Fruit fly (Drosophila melanogaster) whole organism, embryonic: ENCODE data around the gene Grl36a.

Experiments used
- Antp ChIP-seq: fragments of 200-800 bp; sonication (Bioruptor generic); optimal IDR thresholded peaks from 3 replicates; lab custom pipeline; 2016; ENCODE audit warnings: missing biosample characterization, missing genetic modification characterization
- B-H1 ChIP-seq: fragments of 200-800 bp; sonication (Bioruptor generic); IDR thresholded peaks from 3 replicates; pipeline ENCODE4 v1.3.6; 2022; ENCODE audit warnings: missing biosample characterization, missing genetic modification characterization
- BtbVII ChIP-seq: fragments of 200-800 bp; sonication (Bioruptor generic); optimal IDR thresholded peaks from 3 replicates; lab custom pipeline; 2017; ENCODE audit warnings: missing biosample characterization, mild to moderate bottlenecking, missing genetic modification characterization
- CG10431 ChIP-seq: fragments of 200-800 bp; sonication (Bioruptor generic); optimal IDR thresholded peaks from 3 replicates; lab custom pipeline; 2018; ENCODE audit warnings: missing biosample characterization, mild to moderate bottlenecking, missing genetic modification characterization
- CG11247 ChIP-seq: fragments of 200-800 bp; sonication (Bioruptor generic); IDR thresholded peaks from 2 replicates; pipeline ENCODE4 v1.3.6; 2022; ENCODE audit warnings: missing biosample characterization, missing genetic modification characterization
- CG1233 ChIP-seq: fragments of 200-800 bp; sonication (Bioruptor generic); optimal IDR thresholded peaks from 4 replicates; lab custom pipeline; 2018; ENCODE audit warnings: missing biosample characterization, mild to moderate bottlenecking, missing genetic modification characterization
- CG13624 ChIP-seq: fragments of 200-800 bp; sonication (Bioruptor generic); optimal IDR thresholded peaks from 2 replicates; lab custom pipeline; 2016; ENCODE audit warnings: missing biosample characterization, missing genetic modification characterization
- CG13894 ChIP-seq: fragments of 200-800 bp; sonication (Bioruptor generic); optimal IDR thresholded peaks from 3 replicates; lab custom pipeline; 2018; ENCODE audit warnings: missing biosample characterization, mild to moderate bottlenecking, missing genetic modification characterization, moderate library complexity
- CG15073 ChIP-seq: fragments of 200-800 bp; sonication (Bioruptor generic); optimal IDR thresholded peaks from 2 replicates; lab custom pipeline; 2016; ENCODE audit warnings: missing biosample characterization, missing genetic modification characterization
- CG1647 ChIP-seq: fragments of 200-800 bp; sonication (Bioruptor generic); optimal IDR thresholded peaks from 3 replicates; lab custom pipeline; 2016; ENCODE audit warnings: missing biosample characterization, missing genetic modification characterization
- CG16815 ChIP-seq: fragments of 200-800 bp; sonication (Bioruptor generic); optimal IDR thresholded peaks from 3 replicates; lab custom pipeline; 2017; ENCODE audit warnings: missing biosample characterization, mild to moderate bottlenecking, missing genetic modification characterization
- CG16863 ChIP-seq: fragments of 200-800 bp; sonication (Bioruptor generic); optimal IDR thresholded peaks from 3 replicates; lab custom pipeline; 2016; ENCODE audit warnings: missing biosample characterization, missing genetic modification characterization
- CG17328 ChIP-seq: fragments of 200-800 bp; sonication (Bioruptor generic); IDR thresholded peaks from 2 replicates; pipeline ENCODE4 v1.3.6; 2022; ENCODE audit warnings: missing biosample characterization, missing genetic modification characterization
- CG17829 ChIP-seq: fragments of 200-800 bp; optimal IDR thresholded peaks from 2 replicates; lab custom pipeline; 2019; ENCODE audit warnings: missing biosample characterization, mild to moderate bottlenecking, missing genetic modification characterization, moderate library complexity
- CG2129 ChIP-seq: fragments of 200-800 bp; sonication (Bioruptor generic); IDR thresholded peaks from 2 replicates; pipeline ENCODE4 v1.3.6; 2022; ENCODE audit warnings: missing biosample characterization, missing genetic modification characterization; ENCODE audit not compliant: partially characterized antibody
- CG30020 ChIP-seq: fragments of 200-800 bp; optimal IDR thresholded peaks from 2 replicates; lab custom pipeline; 2019; ENCODE audit warnings: missing biosample characterization, mild to moderate bottlenecking, missing genetic modification characterization, moderate library complexity
- CG32772 ChIP-seq: fragments of 200-800 bp; sonication (Bioruptor generic); IDR thresholded peaks from 2 replicates; pipeline ENCODE4 v1.3.6; 2022; ENCODE audit warnings: missing biosample characterization, missing genetic modification characterization
- CG34376 ChIP-seq: fragments of 200-800 bp; sonication (Bioruptor generic); optimal IDR thresholded peaks from 2 replicates; lab custom pipeline; 2018; ENCODE audit warnings: missing biosample characterization, mild to moderate bottlenecking, missing genetic modification characterization
- CG3726 ChIP-seq: fragments of 200-800 bp; sonication (Bioruptor generic); IDR thresholded peaks from 3 replicates; pipeline ENCODE4, ENCODE4 v1.3.6; 2022; ENCODE audit warnings: missing biosample characterization, missing genetic modification characterization
- CG3838 ChIP-seq: fragments of 200-800 bp; sonication (Bioruptor generic); optimal IDR thresholded peaks from 3 replicates; lab custom pipeline; 2016; ENCODE audit warnings: missing biosample characterization, missing genetic modification characterization
- CG6765 ChIP-seq: fragments of 200-800 bp; sonication (Bioruptor generic); optimal IDR thresholded peaks from 3 replicates; lab custom pipeline; 2017; ENCODE audit warnings: missing biosample characterization, mild to moderate bottlenecking, missing genetic modification characterization
- CG6854 ChIP-seq: fragments of 200-800 bp; sonication (Bioruptor generic); optimal IDR thresholded peaks from 3 replicates; lab custom pipeline; 2017; ENCODE audit warnings: missing biosample characterization, mild to moderate bottlenecking, missing genetic modification characterization
- CG7357 ChIP-seq: fragments of 200-800 bp; sonication (Bioruptor generic); IDR thresholded peaks from 3 replicates; pipeline ENCODE4 v1.3.6; 2022; ENCODE audit warnings: missing biosample characterization, missing genetic modification characterization
- CG7963 ChIP-seq: fragments of 200-800 bp; sonication (Bioruptor generic); IDR thresholded peaks from 3 replicates; pipeline ENCODE4 v1.3.6; 2022; ENCODE audit warnings: missing biosample characterization, missing genetic modification characterization; ENCODE audit not compliant: partially characterized antibody
- CG9932 ChIP-seq: fragments of 200-800 bp; sonication (Bioruptor generic); IDR thresholded peaks from 2 replicates; pipeline ENCODE4 v1.3.6; 2022; ENCODE audit warnings: missing biosample characterization, missing genetic modification characterization
- CoRest ChIP-seq: fragments of 200-800 bp; sonication (Bioruptor generic); optimal IDR thresholded peaks from 3 replicates; lab custom pipeline; 2018; ENCODE audit warnings: missing biosample characterization, mild to moderate bottlenecking, missing genetic modification characterization, moderate library complexity
- Dll ChIP-seq: fragments of 200-800 bp; sonication (Bioruptor generic); IDR thresholded peaks from 4 replicates; pipeline ENCODE4 v1.3.6; 2022; ENCODE audit warnings: missing biosample characterization, missing genetic modification characterization; ENCODE audit not compliant: partially characterized antibody
- E2f2 ChIP-seq: fragments of 200-800 bp; sonication (Bioruptor generic); IDR thresholded peaks from 2 replicates; pipeline ENCODE4 v1.3.6; 2022; ENCODE audit warnings: missing biosample characterization, missing genetic modification characterization
- Ets97D ChIP-seq: fragments of 200-800 bp; sonication (Bioruptor generic); optimal IDR thresholded peaks from 3 replicates; lab custom pipeline; 2016; ENCODE audit warnings: missing biosample characterization, missing genetic modification characterization
- Fer1 ChIP-seq: fragments of 200-800 bp; sonication (Bioruptor generic); optimal IDR thresholded peaks from 2 replicates; lab custom pipeline; 2017; ENCODE audit warnings: missing biosample characterization, mild to moderate bottlenecking, missing genetic modification characterization
- HLHmδ ChIP-seq: fragments of 200-800 bp; sonication (Bioruptor generic); optimal IDR thresholded peaks from 2 replicates; lab custom pipeline; 2018; ENCODE audit warnings: missing biosample characterization, mild to moderate bottlenecking, missing genetic modification characterization, moderate library complexity
- Hr3 ChIP-seq: fragments of 200-800 bp; sonication (Bioruptor generic); optimal IDR thresholded peaks from 3 replicates; lab custom pipeline; 2016; ENCODE audit warnings: missing biosample characterization, missing genetic modification characterization
- Max ChIP-seq: fragments of 200-800 bp; sonication (Bioruptor generic); optimal IDR thresholded peaks from 2 replicates; lab custom pipeline; 2016; ENCODE audit warnings: missing biosample characterization, mild to moderate bottlenecking, missing genetic modification characterization
- NK7.1 ChIP-seq: fragments of 200-800 bp; sonication (Bioruptor generic); optimal IDR thresholded peaks from 3 replicates; lab custom pipeline; 2016; ENCODE audit warnings: missing biosample characterization, missing genetic modification characterization
- Pdp1 ChIP-seq, 2 experiments: fragments of 200-800 bp; sonication (Bioruptor generic); optimal IDR thresholded peaks; 3 replicates each; lab custom pipeline; 2016; ENCODE audit warnings: missing biosample characterization in 2 of 2, missing genetic modification characterization in 2 of 2, mild to moderate bottlenecking in 1 of 2, moderate library complexity in 1 of 2
- Ptx1 ChIP-seq: fragments of 200-800 bp; sonication (Bioruptor generic); IDR thresholded peaks from 2 replicates; pipeline ENCODE4 v1.3.6; 2022; ENCODE audit warnings: missing biosample characterization, missing genetic modification characterization
- aop ChIP-seq: fragments of 200-800 bp; sonication (Bioruptor generic); IDR thresholded peaks from 2 replicates; pipeline ENCODE4 v1.3.6; 2022; ENCODE audit warnings: missing biosample characterization, missing genetic modification characterization
- bbx ChIP-seq: fragments of 200-800 bp; sonication (Bioruptor generic); IDR thresholded peaks from 2 replicates; pipeline ENCODE4 v1.3.6; 2022; ENCODE audit warnings: missing biosample characterization, missing genetic modification characterization; ENCODE audit not compliant: partially characterized antibody
- btn ChIP-seq: fragments of 200-800 bp; sonication (Bioruptor generic); optimal IDR thresholded peaks from 2 replicates; lab custom pipeline; 2016; ENCODE audit warnings: missing biosample characterization, missing genetic modification characterization
- cas ChIP-seq: fragments of 200-800 bp; sonication (Bioruptor generic); IDR thresholded peaks from 2 replicates; pipeline ENCODE4 v1.3.6; 2022; ENCODE audit warnings: missing biosample characterization, missing genetic modification characterization
- da ChIP-seq: fragments of 200-800 bp; sonication (Bioruptor generic); optimal IDR thresholded peaks from 2 replicates; lab custom pipeline; 2016; ENCODE audit warnings: missing biosample characterization, missing genetic modification characterization
- dati ChIP-seq: fragments of 200-800 bp; sonication (Bioruptor generic); IDR thresholded peaks from 2 replicates; pipeline ENCODE4 v1.3.6; 2022; ENCODE audit warnings: missing biosample characterization, missing genetic modification characterization
- fd64A ChIP-seq: fragments of 200-800 bp; sonication (Bioruptor generic); optimal IDR thresholded peaks from 3 replicates; lab custom pipeline; 2018; ENCODE audit warnings: missing biosample characterization, mild to moderate bottlenecking, missing genetic modification characterization
- gro ChIP-seq: fragments of 200-800 bp; sonication (Bioruptor generic); optimal IDR thresholded peaks from 2 replicates; lab custom pipeline; 2016; ENCODE audit warnings: missing biosample characterization, missing genetic modification characterization
- ham ChIP-seq: fragments of 200-800 bp; sonication (Bioruptor generic); IDR thresholded peaks from 2 replicates; pipeline ENCODE4 v1.3.6; 2022; ENCODE audit warnings: missing biosample characterization, missing genetic modification characterization
- hkb ChIP-seq, 2 experiments: fragments of 200-800 bp in 1 of 2; fragments of >200 bp in 1 of 2; sonication (Bioruptor generic) in 1 of 2; IDR thresholded peaks in 1 of 2; optimal IDR thresholded peaks in 1 of 2; 2 replicates each; pipeline versions ENCODE4 v1.3.6 to Lab custom; 2017 to 2022; ENCODE audit warnings: missing biosample characterization in 1 of 2, missing genetic modification characterization in 1 of 2
- luna ChIP-seq: fragments of 200-800 bp; sonication (Bioruptor generic); optimal IDR thresholded peaks from 2 replicates; lab custom pipeline; 2016; ENCODE audit warnings: missing biosample characterization, missing genetic modification characterization
- nau ChIP-seq: fragments of 200-800 bp; sonication (Bioruptor generic); optimal IDR thresholded peaks from 3 replicates; lab custom pipeline; 2017; ENCODE audit warnings: missing biosample characterization, mild to moderate bottlenecking, missing genetic modification characterization, missing genetic modification reagents
- otp ChIP-seq: fragments of 200-800 bp; sonication (Bioruptor generic); IDR thresholded peaks from 3 replicates; pipeline ENCODE4, ENCODE4 v1.3.6; 2022; ENCODE audit warnings: missing biosample characterization, missing genetic modification characterization
- pros ChIP-seq: fragments of 200-800 bp; sonication (Bioruptor generic); optimal IDR thresholded peaks from 3 replicates; lab custom pipeline; 2019; ENCODE audit warnings: missing biosample characterization, mild to moderate bottlenecking, missing genetic modification characterization, moderate library complexity
- rib ChIP-seq: fragments of 200-800 bp; sonication (Bioruptor generic); IDR thresholded peaks from 2 replicates; pipeline ENCODE4 v1.3.6; 2022; ENCODE audit warnings: missing biosample characterization, missing genetic modification characterization
- sd ChIP-seq: fragments of 200-800 bp; sonication (Bioruptor generic); optimal IDR thresholded peaks from 3 replicates; lab custom pipeline; 2018; ENCODE audit warnings: missing biosample characterization, mild to moderate bottlenecking, missing genetic modification characterization, moderate library complexity

Grl36a gene

DNA sequence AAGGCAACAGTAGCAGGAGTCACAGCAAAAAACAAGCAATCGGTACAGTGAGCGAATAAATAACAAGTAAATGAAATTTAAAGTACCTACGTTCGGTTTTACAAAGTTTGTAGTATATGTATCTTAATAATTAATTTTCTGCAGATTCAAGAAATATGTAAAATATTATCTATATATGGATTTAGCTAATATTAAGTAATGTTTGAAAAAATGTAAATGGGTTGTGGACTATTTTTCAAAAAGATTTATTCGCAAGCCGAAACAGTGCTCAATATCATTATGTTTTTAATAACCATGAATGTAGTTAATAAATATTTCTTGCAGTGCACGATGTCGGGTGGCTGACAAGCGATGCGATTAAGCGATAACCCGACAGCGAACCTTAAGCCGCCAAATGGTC, 25.3 kb downstream of the Grl36a start (continued):
- no peak for TF ChIP-seq CG17328
- TF ChIP-seq dati (GFP tag; lab: Robert Waterston, UW) = no peak
- no peak for TF ChIP-seq ham
- TF ChIP-seq rib = no peak
- no peak for TF ChIP-seq CG13624 (GFP tag; lab: Kevin White, UChicago)
- no peak for TF ChIP-seq CG1647
- no peak for TF ChIP-seq HLHmδ (GFP tag; lab: Kevin White, UChicago)
- peak; percentile 33 for TF ChIP-seq CoRest (tag; lab: Kevin White, UChicago)
- TF ChIP-seq CG1233 (GFP tag; lab: Kevin White, UChicago) = no peak
- TF ChIP-seq pros (GFP tag; lab: Kevin White, UChicago) = no peak
- no peak for TF ChIP-seq CG10431
- TF ChIP-seq NK7.1 = no peak
- TF ChIP-seq CG6854 (GFP tag; lab: Kevin White, UChicago) = no peak
- peak; percentile 17 for TF ChIP-seq CG6765 (GFP tag; lab: Kevin White, UChicago)
- TF ChIP-seq CG30020 (tag; lab: Kevin White, UChicago) = no peak
- no peak for TF ChIP-seq Antp (GFP tag; lab: Kevin White, UChicago)
- TF ChIP-seq Ets97D (GFP tag; lab: Kevin White, UChicago) = no peak
- TF ChIP-seq luna (GFP tag; lab: Kevin White, UChicago) = no peak
- no peak for TF ChIP-seq CG13894
- TF ChIP-seq CG9932 = no peak
- TF ChIP-seq sd (tag; lab: Kevin White, UChicago) = no peak
- TF ChIP-seq CG2129 (GFP tag; lab: Robert Waterston, UW) = no peak
- TF ChIP-seq CG17829 = no peak
- no peak for TF ChIP-seq bbx (GFP tag; lab: Robert Waterston, UW)
- TF ChIP-seq da (GFP tag; lab: Kevin White, UChicago) = no peak
- no peak for TF ChIP-seq CG11247 (GFP tag; lab: Robert Waterston, UW)
- no peak for TF ChIP-seq otp (GFP tag; lab: Robert Waterston, UW)
- TF ChIP-seq hkb (optimal IDR thresholded peaks at IDR 0.05; lab: Kevin White, UChicago) = no peak
- TF ChIP-seq hkb (GFP tag; IDR thresholded peaks at IDR 0.05; lab: Robert Waterston, UW) = no peak
- 0 out of 2 replicates have a peak, but pooled peaks have one; percentile 12 for TF ChIP-seq Ptx1
- TF ChIP-seq CG3838 (GFP tag; lab: Kevin White, UChicago) = no peak
- TF ChIP-seq cas (GFP tag; lab: Robert Waterston, UW) = no peak
- no peak for TF ChIP-seq Pdp1 (GFP tag; optimal IDR thresholded peaks at IDR 0.05; lab: Kevin White, UChicago)
- no peak for TF ChIP-seq CG16863 (GFP tag; lab: Kevin White, UChicago)
- TF ChIP-seq CG15073 = no peak
- no peak for TF ChIP-seq CG34376 (GFP tag; lab: Kevin White, UChicago)
- no peak for TF ChIP-seq fd64A (GFP tag; lab: Kevin White, UChicago)
- no peak for TF ChIP-seq CG7357 (GFP tag; lab: Robert Waterston, UW)
- TF ChIP-seq aop (GFP tag; lab: Robert Waterston, UW) = no peak
- TF ChIP-seq CG32772 (GFP tag; lab: Robert Waterston, UW) = no peak
- TF ChIP-seq BtbVII = no peak
- no peak for TF ChIP-seq B-H1 (GFP tag; lab: Robert Waterston, UW)
- TF ChIP-seq Hr3 (GFP tag; lab: Kevin White, UChicago) = no peak
- TF ChIP-seq Max (GFP tag; lab: Kevin White, UChicago) = no peak
- TF ChIP-seq CG16815 (GFP tag; lab: Kevin White, UChicago) = no peak
- TF ChIP-seq CG7963 (GFP tag; lab: Robert Waterston, UW) = no peak
- TF ChIP-seq CG3726 (GFP tag; lab: Robert Waterston, UW) = no peak
- TF ChIP-seq E2f2 = no peak
- TF ChIP-seq nau (GFP tag; lab: Kevin White, UChicago) = no peak
- TF ChIP-seq Dll = no peak
- no peak for TF ChIP-seq gro (GFP tag; lab: Kevin White, UChicago)
- peak; percentile 54 for TF ChIP-seq Fer1 (GFP tag; lab: Kevin White, UChicago)
- TF ChIP-seq btn (GFP tag; lab: Kevin White, UChicago) = no peak
